Worm (Caenorhabditis elegans) whole organism, late embryonic: ENCODE data around the gene acs-18.

Source experiments
- ama-1 ChIP-seq: fragments of 150-350 bp; optimal IDR thresholded peaks from 2 replicates; lab custom pipeline; 2014
- ceh-45 ChIP-seq: fragments of 200-800 bp; sonication (Bioruptor generic); IDR thresholded peaks from 2 replicates; pipeline ENCODE4 v1.3.6; 2022; ENCODE audit warnings: missing genetic modification reagents, missing genetic modification characterization, missing compliant biosample characterization
- fax-1 ChIP-seq: sonication (generic microtip); optimal IDR thresholded peaks from 2 replicates; lab custom pipeline; 2016; ENCODE audit warnings: missing genotype, missing genetic modification characterization, missing compliant biosample characterization
- nfya-1 ChIP-seq: sonication (generic microtip); optimal IDR thresholded peaks from 2 replicates; lab custom pipeline; 2017; ENCODE audit warnings: missing genetic modification characterization, mild to moderate bottlenecking, missing compliant biosample characterization, antibody characterized with exemption, moderate library complexity
- tbx-2 ChIP-seq: sonication (generic microtip); optimal IDR thresholded peaks from 2 replicates; lab custom pipeline; 2016; ENCODE audit warnings: missing genetic modification characterization, missing compliant biosample characterization
- ztf-16 ChIP-seq: sonication (generic microtip); optimal IDR thresholded peaks from 2 replicates; lab custom pipeline; 2017; ENCODE audit warnings: missing genetic modification characterization, missing compliant biosample characterization

DNA sequence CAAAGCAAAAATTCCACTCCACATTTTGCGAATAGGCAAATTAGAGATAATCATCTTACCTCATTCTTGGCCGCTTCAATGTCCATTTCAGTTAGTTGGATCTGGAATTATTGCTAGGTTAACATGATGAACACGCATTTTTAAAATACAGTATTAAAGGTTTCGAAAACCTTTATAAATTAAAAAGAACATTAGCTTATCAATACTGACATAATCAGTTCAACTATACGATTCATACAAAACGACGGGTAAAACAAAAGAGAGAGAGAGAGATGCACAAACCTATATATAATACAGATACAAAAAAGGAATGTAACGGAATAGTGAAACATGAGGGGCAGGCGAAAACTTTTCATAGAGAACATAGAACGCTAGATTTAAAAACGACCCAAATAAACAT is 32.0 kb downstream of the acs-18 start, which contains the start of gene thk-1:
- TF ChIP-seq ztf-16 (tag; lab: Kevin White, UChicago) (no peak), tbx-2 (tag; lab: Kevin White, UChicago) (no peak), ama-1 (no peak), nfya-1 (tag; lab: Kevin White, UChicago) (no peak), ceh-45 (GFP tag; lab: Robert Waterston, UW) (no peak), fax-1 (no peak)
